Fruit fly (Drosophila melanogaster) whole organism: ENCODE data around the gene CG12560.
"Not testable (repeated sequence)": the region's sequence is repeated elsewhere in the genome, so short reads cannot be mapped to it uniquely, and the experiment has no call there.

Experiments used
- Dll ChIP-seq: fragments of >200 bp; optimal IDR thresholded peaks from 2 replicates; lab custom pipeline; 2017
- EcR ChIP-seq, 2 experiments: fragments of >200 bp; optimal IDR thresholded peaks; 2 replicates each; lab custom pipeline; 2017; ENCODE audit warnings: missing biosample characterization in 2 of 2, missing genetic modification characterization in 2 of 2, missing genetic modification reagents in 2 of 2
- pan ChIP-seq: fragments of >200 bp; optimal IDR thresholded peaks from 2 replicates; lab custom pipeline; 2017
- usp ChIP-seq: fragments of >200 bp; optimal IDR thresholded peaks from 2 replicates; lab custom pipeline; 2017; ENCODE audit warnings: missing biosample characterization, missing genetic modification characterization, mixed read lengths

DNA sequence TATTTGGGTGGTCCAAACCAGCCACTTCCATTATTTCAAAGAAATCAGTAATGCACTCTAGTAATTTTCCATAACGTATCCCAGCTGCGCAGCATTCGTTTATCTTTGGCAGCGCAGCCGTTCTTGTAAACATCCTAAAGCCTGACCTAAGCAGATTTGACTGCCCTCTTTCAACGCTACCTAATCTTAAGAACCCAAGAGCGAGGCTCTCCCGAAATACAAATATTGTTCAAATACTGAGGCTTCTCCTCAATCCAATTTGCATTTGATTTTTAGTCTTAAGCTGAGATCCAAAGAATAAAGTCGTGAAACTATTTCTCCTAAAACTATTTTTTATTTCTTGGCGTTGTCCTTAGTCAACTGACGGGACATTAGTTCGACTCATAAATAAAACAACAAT, 25.6 kb downstream of the CG12560 start, which contains the start of gene CG7231:
- not testable (repeated sequence) for TF ChIP-seq EcR (GFP tag; optimal IDR thresholded peaks at IDR 0.05; lab: Kevin White, UChicago); pan (lab: Kevin White, UChicago); Dll (lab: Kevin White, UChicago); usp (GFP tag; lab: Kevin White, UChicago)
